Fruit fly (Drosophila melanogaster): Measurements from ENCODE around the gene sfl.

sfl gene

dm6 chr3L:6494928-6495806, at the start of gene sfl, which contains the start of gene Vps8:
sfl (plus strand) TSS chr3L:6495680.
Vps8 (minus strand) TSS chr3L:6495297.
- TF ChIP-seq CG17801 (GFP tag; optimal IDR thresholded peaks at IDR 0.05; ENCODE audit: partially characterized antibody): no peak

- no peak for TF ChIP-seq CG17801 (GFP tag; optimal IDR thresholded peaks at IDR 0.05; ENCODE audit: partially characterized antibody)
Observed at dm6 chr3L:6446553-6446952, 48.9 kb upstream of the sfl start.

dm6 chr3L:6447203-6447602, 48.3 kb upstream of the sfl start:
- TF ChIP-seq CG17801 (GFP tag; optimal IDR thresholded peaks at IDR 0.05; ENCODE audit: partially characterized antibody): no peak

dm6 chr3L:6447708-6448107, 47.8 kb upstream of the sfl start:
- TF ChIP-seq CG17801 (GFP tag; optimal IDR thresholded peaks at IDR 0.05; ENCODE audit: partially characterized antibody): no peak

dm6 chr3L:6449159-6449664, 46.3 kb upstream of the sfl start:
- TF ChIP-seq CG17801 (GFP tag; optimal IDR thresholded peaks at IDR 0.05; ENCODE audit: partially characterized antibody): no peak

dm6 chr3L:6451572-6451971, 43.9 kb upstream of the sfl start:
- no peak for TF ChIP-seq CG17801 (GFP tag; optimal IDR thresholded peaks at IDR 0.05; ENCODE audit: partially characterized antibody)

- no peak for TF ChIP-seq CG17801 (GFP tag; optimal IDR thresholded peaks at IDR 0.05; ENCODE audit: partially characterized antibody)
Observed at dm6 chr3L:6452347-6452746, 43.1 kb upstream of the sfl start.

- TF ChIP-seq CG17801 (GFP tag; optimal IDR thresholded peaks at IDR 0.05; ENCODE audit: partially characterized antibody): no peak
Observed at dm6 chr3L:6453482-6453881, 42.0 kb upstream of the sfl start.

dm6 chr3L:6455383-6455782, 40.1 kb upstream of the sfl start:
- TF ChIP-seq CG17801 (GFP tag; optimal IDR thresholded peaks at IDR 0.05; ENCODE audit: partially characterized antibody): no peak

dm6 chr3L:6457208-6457607, 38.3 kb upstream of the sfl start:
- TF ChIP-seq CG17801 (GFP tag; optimal IDR thresholded peaks at IDR 0.05; ENCODE audit: partially characterized antibody): no peak

- TF ChIP-seq CG17801 (GFP tag; optimal IDR thresholded peaks at IDR 0.05; ENCODE audit: partially characterized antibody): no peak
Observed at dm6 chr3L:6457891-6458290, 37.6 kb upstream of the sfl start.

dm6 chr3L:6458725-6459124, 36.8 kb upstream of the sfl start:
- TF ChIP-seq CG17801 (GFP tag; optimal IDR thresholded peaks at IDR 0.05; ENCODE audit: partially characterized antibody): no peak

- TF ChIP-seq CG17801 (GFP tag; optimal IDR thresholded peaks at IDR 0.05; ENCODE audit: partially characterized antibody): no peak
Observed at dm6 chr3L:6462199-6462598, 33.3 kb upstream of the sfl start.

dm6 chr3L:6467691-6468329, 27.7 kb upstream of the sfl start:
- no peak for TF ChIP-seq CG17801 (GFP tag; optimal IDR thresholded peaks at IDR 0.05; ENCODE audit: partially characterized antibody)

- no peak for TF ChIP-seq CG17801 (GFP tag; optimal IDR thresholded peaks at IDR 0.05; ENCODE audit: partially characterized antibody)
Observed at dm6 chr3L:6469508-6469907, 26.0 kb upstream of the sfl start.

dm6 chr3L:6471820-6472219, 23.7 kb upstream of the sfl start:
- no peak for TF ChIP-seq CG17801 (GFP tag; optimal IDR thresholded peaks at IDR 0.05; ENCODE audit: partially characterized antibody)

All from ovary, adult (tissue).